Worm (Caenorhabditis elegans) whole organism, L1 larva: ENCODE results near the gene rrsr-1.

ENCODE experiments used
- C34B4.2 ChIP-seq: sonication (generic microtip); optimal IDR thresholded peaks from 2 replicates; lab custom pipeline; 2017; ENCODE audit warnings: mild to moderate bottlenecking, missing genetic modification characterization, missing compliant biosample characterization
- F16B12.6 ChIP-seq: fragments of 150-350 bp; optimal IDR thresholded peaks from 2 replicates; lab custom pipeline; 2014; ENCODE audit warnings: missing biosample characterization, missing genetic modification characterization
- Y116A8C.19 ChIP-seq: sonication (generic microtip); optimal IDR thresholded peaks from 2 replicates; lab custom pipeline; 2016; ENCODE audit warnings: missing compliant biosample characterization, missing genetic modification characterization, borderline replicate concordance
- aha-1 ChIP-seq: fragments of 150-350 bp; optimal IDR thresholded peaks from 2 replicates; lab custom pipeline; 2014; ENCODE audit warnings: missing biosample characterization, missing genetic modification characterization
- ama-1 ChIP-seq: fragments of 150-350 bp; optimal IDR thresholded peaks from 2 replicates; lab custom pipeline; 2014
- blmp-1 ChIP-seq: fragments of 150-350 bp; optimal IDR thresholded peaks from 2 replicates; lab custom pipeline; 2014; ENCODE audit warnings: missing biosample characterization, missing genetic modification characterization
- ceh-63 ChIP-seq: fragments of 200-800 bp; sonication (Bioruptor generic); optimal IDR thresholded peaks from 2 replicates; lab custom pipeline; 2018; ENCODE audit warnings: mild to moderate bottlenecking, missing genetic modification characterization, missing compliant biosample characterization
- ceh-82 ChIP-seq, 3 experiments: fragments of 150-350 bp in 1 of 3; sonication (generic microtip) in 2 of 3; optimal IDR thresholded peaks; 2 replicates each; lab custom pipeline; 2014 to 2017; ENCODE audit warnings: missing biosample characterization in 3 of 3, missing genetic modification characterization in 3 of 3
- ceh-90 ChIP-seq: sonication (generic microtip); optimal IDR thresholded peaks from 2 replicates; lab custom pipeline; 2016; ENCODE audit warnings: missing genetic modification characterization, missing compliant biosample characterization
- dpl-1 ChIP-seq, 3 experiments: fragments of 150-350 bp in 2 of 3; sonication (generic microtip) in 1 of 3; optimal IDR thresholded peaks; 2 replicates each; lab custom pipeline; 2014 to 2017; ENCODE audit warnings: missing biosample characterization in 3 of 3, missing genetic modification characterization in 3 of 3, missing genetic modification reagents in 3 of 3
- dsc-1 ChIP-seq: sonication (generic microtip); optimal IDR thresholded peaks from 2 replicates; lab custom pipeline; 2016; ENCODE audit warnings: mild to moderate bottlenecking, missing genetic modification characterization, missing compliant biosample characterization
- efl-1 ChIP-seq, 4 experiments: fragments of 150-350 bp; optimal IDR thresholded peaks in 3 of 4; peaks in 1 of 4; 1 replicate in 1 of 4; 2 replicates in 3 of 4; lab custom pipeline; 2014; ENCODE audit warnings: missing biosample characterization in 2 of 4, missing genetic modification characterization in 2 of 4, missing genetic modification reagents in 2 of 4
- efl-3 ChIP-seq: fragments of 200-800 bp; sonication (Bioruptor generic); optimal IDR thresholded peaks from 2 replicates; lab custom pipeline; 2018; ENCODE audit warnings: mild to moderate bottlenecking, missing genetic modification characterization, missing compliant biosample characterization
- egl-13 ChIP-seq: sonication (generic microtip); optimal IDR thresholded peaks from 2 replicates; lab custom pipeline; 2016; ENCODE audit warnings: missing genotype, missing genetic modification reagents, missing genetic modification characterization, missing compliant biosample characterization
- egl-27 ChIP-seq, 2 experiments: fragments of 150-350 bp in 1 of 2; sonication (generic microtip); optimal IDR thresholded peaks; 3 replicates each; lab custom pipeline; 2017 to 2018; ENCODE audit warnings: missing biosample characterization in 2 of 2, missing genetic modification characterization in 2 of 2, missing genetic modification reagents in 2 of 2
- elt-2 ChIP-seq: sonication (generic microtip); optimal IDR thresholded peaks from 2 replicates; lab custom pipeline; 2016; ENCODE audit warnings: missing genetic modification characterization, mild to moderate bottlenecking, inconsistent platforms, missing compliant biosample characterization, missing genetic modification reagents
- elt-3 ChIP-seq, 6 experiments: fragments of 150-350 bp in 1 of 6; sonication (generic microtip); optimal IDR thresholded peaks; 2 replicates each; lab custom pipeline; 2017 to 2018; ENCODE audit warnings: missing biosample characterization in 6 of 6, missing genetic modification characterization in 6 of 6, inconsistent platforms in 1 of 6
- fkh-10 ChIP-seq: sonication (generic microtip); optimal IDR thresholded peaks from 2 replicates; lab custom pipeline; 2017; ENCODE audit warnings: missing biosample characterization, missing genetic modification reagents, missing genetic modification characterization
- fkh-4 ChIP-seq: sonication (generic microtip); optimal IDR thresholded peaks from 2 replicates; lab custom pipeline; 2016; ENCODE audit warnings: missing compliant biosample characterization, missing genetic modification characterization, borderline replicate concordance
- fkh-8 ChIP-seq: sonication (generic microtip); optimal IDR thresholded peaks from 2 replicates; lab custom pipeline; 2016; ENCODE audit warnings: mild to moderate bottlenecking, missing genetic modification characterization, missing compliant biosample characterization
- grh-1 ChIP-seq: fragments of 200-800 bp; sonication (Bioruptor generic); IDR thresholded peaks from 2 replicates; pipeline ENCODE4 v1.3.6; 2022; ENCODE audit warnings: missing genetic modification reagents, missing genetic modification characterization, missing compliant biosample characterization
- hlh-4 ChIP-seq: sonication (generic microtip); optimal IDR thresholded peaks from 2 replicates; lab custom pipeline; 2016; ENCODE audit warnings: mild to moderate bottlenecking, missing genetic modification characterization, missing compliant biosample characterization
- hpl-2 ChIP-seq: fragments of 150-350 bp; optimal IDR thresholded peaks from 2 replicates; lab custom pipeline; 2014; ENCODE audit warnings: missing biosample characterization, missing genetic modification reagents, missing genetic modification characterization
- isw-1 ChIP-seq: fragments of 200-800 bp; sonication (Bioruptor generic); IDR thresholded peaks from 2 replicates; pipeline ENCODE4 v1.3.6; 2022; ENCODE audit warnings: missing genetic modification characterization, missing compliant biosample characterization
- jun-1 ChIP-seq: fragments of 150-350 bp; optimal IDR thresholded peaks from 2 replicates; lab custom pipeline; 2014; ENCODE audit warnings: missing biosample characterization, missing genetic modification reagents, missing genetic modification characterization
- lin-14 ChIP-seq: fragments of 200-800 bp; sonication (Bioruptor generic); optimal IDR thresholded peaks from 2 replicates; lab custom pipeline; 2018; ENCODE audit warnings: mild to moderate bottlenecking, missing genetic modification characterization, moderate library complexity, missing compliant biosample characterization
- lin-15B ChIP-seq: fragments of 150-350 bp; sonication (generic microtip); optimal IDR thresholded peaks from 3 replicates; lab custom pipeline; 2014; ENCODE audit warnings: missing biosample characterization, missing genetic modification characterization
- lin-35 ChIP-seq, 2 experiments: fragments of 150-350 bp; optimal IDR thresholded peaks; 2 replicates each; lab custom pipeline; 2014; ENCODE audit warnings: missing biosample characterization in 2 of 2, missing genetic modification characterization in 2 of 2, missing genetic modification reagents in 2 of 2
- lir-3 ChIP-seq: sonication (generic microtip); optimal IDR thresholded peaks from 2 replicates; lab custom pipeline; 2016; ENCODE audit warnings: mild to moderate bottlenecking, missing genetic modification characterization, moderate library complexity, missing compliant biosample characterization; ENCODE audit not compliant: poor library complexity
- lsy-2 ChIP-seq, 2 experiments: fragments of 150-350 bp; optimal IDR thresholded peaks; 2 replicates each; lab custom pipeline; 2014; ENCODE audit warnings: missing biosample characterization in 2 of 2, missing genetic modification characterization in 2 of 2
- mdl-1 ChIP-seq, 2 experiments: fragments of 150-350 bp; optimal IDR thresholded peaks; 2 replicates each; lab custom pipeline; 2014 to 2017; ENCODE audit warnings: missing biosample characterization in 2 of 2, missing genetic modification characterization in 2 of 2, inconsistent platforms in 1 of 2
- mef-2 ChIP-seq: fragments of 150-350 bp; optimal IDR thresholded peaks from 2 replicates; lab custom pipeline; 2014; ENCODE audit warnings: missing biosample characterization, missing genetic modification characterization
- mep-1 ChIP-seq: fragments of 150-350 bp; optimal IDR thresholded peaks from 2 replicates; lab custom pipeline; 2014; ENCODE audit warnings: missing biosample characterization, missing genetic modification characterization
- nhr-20 ChIP-seq: sonication (generic microtip); optimal IDR thresholded peaks from 2 replicates; lab custom pipeline; 2016; ENCODE audit warnings: mild to moderate bottlenecking, missing genetic modification characterization, missing compliant biosample characterization
- nhr-237 ChIP-seq: fragments of 150-350 bp; optimal IDR thresholded peaks from 2 replicates; lab custom pipeline; 2014; ENCODE audit warnings: missing biosample characterization, missing genetic modification characterization
- nhr-77 ChIP-seq: fragments of 150-350 bp; optimal IDR thresholded peaks from 2 replicates; lab custom pipeline; 2014; ENCODE audit warnings: missing biosample characterization, missing genetic modification characterization
- nhr-85 ChIP-seq: sonication (generic microtip); peaks from one replicate; lab custom pipeline; 2016; ENCODE audit warnings: missing genetic modification characterization, inconsistent platforms, missing compliant biosample characterization
- nhr-90 ChIP-seq: sonication (generic microtip); optimal IDR thresholded peaks from 2 replicates; lab custom pipeline; 2016; ENCODE audit warnings: mild to moderate bottlenecking, missing genetic modification characterization, missing compliant biosample characterization; ENCODE audit not compliant: poor library complexity
- pag-3 ChIP-seq: sonication (generic microtip); optimal IDR thresholded peaks from 2 replicates; lab custom pipeline; 2017; ENCODE audit warnings: missing genetic modification characterization, mild to moderate bottlenecking, missing compliant biosample characterization, antibody characterized with exemption, borderline replicate concordance; ENCODE audit not compliant: insufficient read depth
- pax-3 ChIP-seq: fragments of 200-800 bp; sonication (Bioruptor generic); optimal IDR thresholded peaks from 2 replicates; lab custom pipeline; 2018; ENCODE audit warnings: mild to moderate bottlenecking, missing genetic modification characterization, moderate library complexity, missing compliant biosample characterization
- pqm-1 ChIP-seq: sonication (generic microtip); optimal IDR thresholded peaks from 3 replicates; lab custom pipeline; 2017; ENCODE audit warnings: missing biosample characterization, missing genetic modification characterization
- rnt-1 ChIP-seq: sonication (generic microtip); optimal IDR thresholded peaks from 2 replicates; lab custom pipeline; 2016; ENCODE audit warnings: mild to moderate bottlenecking, missing genetic modification characterization, moderate library complexity, missing compliant biosample characterization
- snpc-4 ChIP-seq: fragments of 150-350 bp; optimal IDR thresholded peaks from 2 replicates; lab custom pipeline; 2014; ENCODE audit warnings: missing biosample characterization, missing genetic modification characterization
- snu-23 ChIP-seq: sonication (generic microtip); optimal IDR thresholded peaks from 2 replicates; lab custom pipeline; 2016; ENCODE audit warnings: missing genetic modification characterization, missing compliant biosample characterization
- swsn-7 ChIP-seq: sonication (generic microtip); optimal IDR thresholded peaks from 2 replicates; lab custom pipeline; 2016; ENCODE audit warnings: missing genetic modification characterization, missing compliant biosample characterization
- tbx-2 ChIP-seq: sonication (generic microtip); optimal IDR thresholded peaks from 2 replicates; lab custom pipeline; 2016; ENCODE audit warnings: missing genetic modification characterization, missing compliant biosample characterization
- tlp-1 ChIP-seq: fragments of 150-350 bp; optimal IDR thresholded peaks from 2 replicates; lab custom pipeline; 2014; ENCODE audit warnings: missing biosample characterization, missing genetic modification characterization
- unc-98 ChIP-seq: fragments of 200-800 bp; sonication (Bioruptor generic); IDR thresholded peaks from 2 replicates; pipeline ENCODE4 v1.3.6; 2022; ENCODE audit warnings: missing genetic modification characterization, missing compliant biosample characterization
- xbp-1 ChIP-seq: sonication (generic microtip); optimal IDR thresholded peaks from 2 replicates; lab custom pipeline; 2016; ENCODE audit warnings: missing genetic modification characterization, missing compliant biosample characterization
- zip-4 ChIP-seq: fragments of 200-800 bp; sonication (Bioruptor generic); optimal IDR thresholded peaks from 2 replicates; lab custom pipeline; 2018; ENCODE audit warnings: mild to moderate bottlenecking, missing genetic modification characterization, moderate library complexity, missing compliant biosample characterization
- ztf-11 ChIP-seq, 2 experiments: sonication (generic microtip); optimal IDR thresholded peaks; 2 replicates each; lab custom pipeline; 2016 to 2017; ENCODE audit warnings: missing genetic modification characterization in 2 of 2, missing biosample characterization in 1 of 2, missing compliant biosample characterization in 1 of 2

The rrsr-1 gene

ce11 chrV:14468196-14468874 is 43.5 kb upstream of the rrsr-1 start, which contains the start of gene srz-97:
Gene srz-97, minus strand, starts transcription at chrV:14468246.
- TF ChIP-seq ztf-11 (tag; optimal IDR thresholded peaks at IDR 0.05; lab: Kevin White, UChicago) = no peak
- TF ChIP-seq fkh-8 (tag; lab: Kevin White, UChicago) = no peak
- TF ChIP-seq zip-4 (GFP tag; lab: Kevin White, UChicago) = no peak
- TF ChIP-seq snu-23 (GFP tag; lab: Kevin White, UChicago) = peak; percentile 66
- no peak for TF ChIP-seq elt-3 (tag; optimal IDR thresholded peaks at IDR 0.05; lab: Kevin White, UChicago)
- TF ChIP-seq pag-3 (tag; lab: Kevin White, UChicago) = no peak
- no peak for TF ChIP-seq dsc-1 (tag; lab: Kevin White, UChicago)
- peak in 1 of 3 experiments; percentile 16 for TF ChIP-seq ceh-82 (tag; optimal IDR thresholded peaks at IDR 0.05; lab: Kevin White, UChicago)
- peak; percentile 4 for TF ChIP-seq mep-1 (tag; lab: Kevin White, UChicago)
- no peak for TF ChIP-seq tbx-2
- peak; percentile 42 for TF ChIP-seq lin-14 (GFP tag; lab: Kevin White, UChicago)
- TF ChIP-seq aha-1 (tag; lab: Kevin White, UChicago) = no peak
- TF ChIP-seq mef-2 (tag; lab: Kevin White, UChicago) = no peak
- peak; percentile 65 for TF ChIP-seq grh-1
- TF ChIP-seq egl-13 (tag; lab: Kevin White, UChicago) = no peak
- TF ChIP-seq lin-35 (GFP tag; optimal IDR thresholded peaks at IDR 0.05; lab: Kevin White, UChicago) = peak in 1 of 2 experiments; percentile 38
- TF ChIP-seq xbp-1 (tag; lab: Kevin White, UChicago) = no peak
- no peak for TF ChIP-seq fkh-4 (tag; lab: Kevin White, UChicago)
- TF ChIP-seq C34B4.2 = no peak
- no peak for TF ChIP-seq blmp-1 (tag; lab: Kevin White, UChicago)
- no peak for TF ChIP-seq nhr-237
- peak; percentile 58 for TF ChIP-seq swsn-7 (tag; lab: Kevin White, UChicago)
- TF ChIP-seq pqm-1 (tag; lab: Kevin White, UChicago) = no peak
- TF ChIP-seq nhr-77 (tag; lab: Kevin White, UChicago) = peak; percentile 6
- TF ChIP-seq rnt-1 (tag; lab: Kevin White, UChicago) = peak; percentile 43
- no peak for TF ChIP-seq lin-15B
- no peak for TF ChIP-seq ama-1
- TF ChIP-seq mdl-1 (tag; optimal IDR thresholded peaks at IDR 0.05; lab: Kevin White, UChicago) = no peak
- TF ChIP-seq lsy-2 (tag; optimal IDR thresholded peaks at IDR 0.05; lab: Kevin White, UChicago) = no peak
- no peak for TF ChIP-seq Y116A8C.19 (tag; lab: Kevin White, UChicago)
- TF ChIP-seq nhr-90 = peak; percentile 84
- peak; percentile 97 for TF ChIP-seq snpc-4 (tag; lab: Kevin White, UChicago)
- TF ChIP-seq hpl-2 (GFP tag; lab: Kevin White, UChicago) = peak; percentile 17
- no peak for TF ChIP-seq isw-1 (GFP tag; lab: Robert Waterston, UW)
- no peak for TF ChIP-seq F16B12.6 (tag; lab: Kevin White, UChicago)
- no peak for TF ChIP-seq ceh-90 (tag; lab: Kevin White, UChicago)
- peak; percentile 90 for TF ChIP-seq nhr-85
- TF ChIP-seq lir-3 (tag; lab: Kevin White, UChicago) = no peak
- TF ChIP-seq nhr-20 = peak; percentile 69
- no peak for TF ChIP-seq efl-3 (GFP tag; lab: Kevin White, UChicago)
- no peak for TF ChIP-seq pax-3 (tag; lab: Kevin White, UChicago)
- peak; percentile 65 for TF ChIP-seq elt-2 (tag; lab: Kevin White, UChicago)
- TF ChIP-seq egl-27 (tag; optimal IDR thresholded peaks at IDR 0.05; lab: Kevin White, UChicago) = no peak
- TF ChIP-seq tlp-1 (tag; lab: Kevin White, UChicago) = no peak
- TF ChIP-seq fkh-10 (GFP tag; lab: Kevin White, UChicago) = no peak
- no peak for TF ChIP-seq jun-1 (tag; lab: Kevin White, UChicago)
- TF ChIP-seq unc-98 (GFP tag; lab: Robert Waterston, UW) = no peak
- TF ChIP-seq ceh-63 (GFP tag; lab: Kevin White, UChicago) = no peak
- TF ChIP-seq hlh-4 (tag; lab: Kevin White, UChicago) = peak; percentile 4
- TF ChIP-seq dpl-1 (GFP tag; optimal IDR thresholded peaks at IDR 0.05; lab: Kevin White, UChicago) = peak in 1 of 3 experiments; percentile 27
- TF ChIP-seq efl-1 (optimal IDR thresholded peaks at IDR 0.05; lab: Kevin White, UChicago) = peak; percentile 41 to 60
- TF ChIP-seq efl-1 (GFP tag; optimal IDR thresholded peaks at IDR 0.05 in 1 of 2; lab: Kevin White, UChicago) = peak in 1 of 2 experiments; percentile 77
